Worm (Caenorhabditis elegans): ENCODE data around the gene F21D12.3.

DNA sequence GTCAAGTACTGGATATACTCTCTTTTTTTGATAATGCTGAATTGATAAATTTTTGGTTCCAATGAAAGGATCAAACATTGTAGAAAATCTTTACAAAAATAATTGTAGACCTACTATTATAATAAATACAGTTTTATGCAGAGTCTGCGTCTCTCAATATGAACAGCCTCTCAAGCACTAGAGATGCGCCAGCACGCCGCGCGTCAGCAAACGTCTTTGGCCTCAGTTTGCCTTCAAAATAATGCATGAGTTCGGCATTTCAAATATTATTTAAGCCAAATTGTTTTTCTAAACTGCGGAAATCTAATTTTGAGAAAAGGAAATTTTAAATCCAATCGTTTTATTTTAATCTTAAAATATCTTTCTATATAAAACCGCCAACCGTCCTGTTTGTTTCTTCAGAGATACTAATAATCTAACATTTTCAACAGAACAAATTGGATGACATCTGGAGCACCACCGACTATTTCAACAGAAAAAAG is 22.1 kb downstream of the F21D12.3 start, which contains the start of gene cul-4:
- no peak for TF ChIP-seq nhr-237 (tag; optimal IDR thresholded peaks at IDR 0.05)
- TF ChIP-seq jun-1 (tag; optimal IDR thresholded peaks at IDR 0.05): peak; percentile 31
- no peak for TF ChIP-seq ceh-9 (tag; optimal IDR thresholded peaks at IDR 0.05)
- no peak for TF ChIP-seq unc-62 (GFP tag; optimal IDR thresholded peaks at IDR 0.05)
